Fruit fly (Drosophila melanogaster) Kc167 (cell line): Measurements from ENCODE around the gene CG10973.

ENCODE experiments used
- Myc ChIP-seq: fragments of >200 bp; optimal IDR thresholded peaks from 2 replicates; lab custom pipeline; 2017; ENCODE audit warnings: missing external identifiers
- Sin3A ChIP-seq: fragments of >200 bp; optimal IDR thresholded peaks from 2 replicates; lab custom pipeline; 2018; ENCODE audit warnings: missing external identifiers
- h ChIP-seq: fragments of >200 bp; optimal IDR thresholded peaks from 3 replicates; lab custom pipeline; 2018; ENCODE audit warnings: missing external identifiers
- insv ChIP-seq: fragments of >200 bp; optimal IDR thresholded peaks from 3 replicates; lab custom pipeline; 2018; ENCODE audit warnings: missing external identifiers
- psq ChIP-seq: fragments of >200 bp; optimal IDR thresholded peaks from 2 replicates; lab custom pipeline; 2017; ENCODE audit warnings: missing external identifiers
- ttk ChIP-seq: sonication (Bioruptor generic); optimal IDR thresholded peaks from 2 replicates; lab custom pipeline; 2017; ENCODE audit warnings: missing external identifiers

The CG10973 gene

dm6 chr3L:12711418-12711817 lies 43.2 kb downstream of the CG10973 start:
- TF ChIP-seq ttk (lab: Kevin White, UChicago) = no peak
- TF ChIP-seq Myc (lab: Kevin White, UChicago) = no peak
- no peak for TF ChIP-seq Sin3A (lab: Kevin White, UChicago)
- no peak for TF ChIP-seq psq (lab: Kevin White, UChicago)
- no peak for TF ChIP-seq h (lab: Kevin White, UChicago)
- TF ChIP-seq insv = no peak

dm6 chr3L:12706456-12706855 lies 48.1 kb downstream of the CG10973 start:
- no peak for TF ChIP-seq psq (lab: Kevin White, UChicago)
- TF ChIP-seq h (lab: Kevin White, UChicago) = no peak
- no peak for TF ChIP-seq ttk (lab: Kevin White, UChicago)
- no peak for TF ChIP-seq insv
- no peak for TF ChIP-seq Myc (lab: Kevin White, UChicago)
- TF ChIP-seq Sin3A (lab: Kevin White, UChicago) = no peak

- no peak for TF ChIP-seq Myc (lab: Kevin White, UChicago)
- TF ChIP-seq Sin3A (lab: Kevin White, UChicago) = no peak
- no peak for TF ChIP-seq h (lab: Kevin White, UChicago)
- TF ChIP-seq psq (lab: Kevin White, UChicago) = no peak
- no peak for TF ChIP-seq ttk (lab: Kevin White, UChicago)
- TF ChIP-seq insv = no peak
Measured at dm6 chr3L:12705377-12705776, 49.2 kb downstream of the CG10973 start.

DNA sequence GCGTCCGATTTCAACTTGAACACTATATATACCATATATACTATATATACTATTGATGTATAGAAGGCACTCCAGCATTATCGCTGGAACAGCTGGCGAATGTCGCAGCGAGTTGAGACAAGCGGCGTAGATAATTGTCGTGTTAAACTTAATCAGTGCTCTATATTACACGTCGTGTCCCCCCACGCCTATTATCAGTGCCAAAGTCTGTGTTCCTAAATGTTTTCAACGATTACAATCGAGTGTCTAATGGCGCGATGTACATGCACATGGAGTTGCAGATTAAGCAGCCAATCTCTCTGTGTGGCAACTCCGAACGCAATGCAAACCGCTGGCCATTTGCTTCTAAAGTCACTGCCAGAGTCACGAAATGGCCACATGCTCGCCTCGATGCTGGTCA lies 50.2 kb downstream of the CG10973 start:
- TF ChIP-seq psq (lab: Kevin White, UChicago) (no peak), Myc (lab: Kevin White, UChicago) (no peak), Sin3A (lab: Kevin White, UChicago) (no peak), ttk (lab: Kevin White, UChicago) (no peak), insv (no peak), h (lab: Kevin White, UChicago) (no peak)

- TF ChIP-seq Myc (lab: Kevin White, UChicago) = no peak
- no peak for TF ChIP-seq insv
- TF ChIP-seq psq (lab: Kevin White, UChicago) = no peak
- TF ChIP-seq Sin3A (lab: Kevin White, UChicago) = no peak
- TF ChIP-seq h (lab: Kevin White, UChicago) = no peak
- TF ChIP-seq ttk (lab: Kevin White, UChicago) = no peak
Measured at dm6 chr3L:12703451-12704020, 51.0 kb downstream of the CG10973 start.
